Worm (Caenorhabditis elegans) whole organism, L2 larva: ENCODE results near the gene F33G12.6.

Experiments used
- aly-2 ChIP-seq: fragments of 150-350 bp; optimal IDR thresholded peaks from 2 replicates; lab custom pipeline; 2014; ENCODE audit warnings: missing biosample characterization, missing genetic modification characterization
- elt-3 ChIP-seq: sonication (generic microtip); optimal IDR thresholded peaks from 2 replicates; lab custom pipeline; 2017; ENCODE audit warnings: missing biosample characterization, missing genetic modification characterization
- lin-13 ChIP-seq: fragments of 150-350 bp; optimal IDR thresholded peaks from 2 replicates; lab custom pipeline; 2014; ENCODE audit warnings: missing biosample characterization, missing genetic modification reagents, missing genetic modification characterization
- mbf-1 ChIP-seq: sonication (generic microtip); optimal IDR thresholded peaks from 2 replicates; lab custom pipeline; 2017; ENCODE audit warnings: missing biosample characterization, missing genetic modification characterization
- nhr-129 ChIP-seq: fragments of 150-350 bp; optimal IDR thresholded peaks from 2 replicates; lab custom pipeline; 2014; ENCODE audit warnings: missing biosample characterization, missing genetic modification characterization
- skn-1 ChIP-seq: sonication (generic microtip); optimal IDR thresholded peaks from 2 replicates; lab custom pipeline; 2017; ENCODE audit warnings: missing biosample characterization, missing genetic modification characterization
- snpc-4 ChIP-seq: fragments of 150-350 bp; optimal IDR thresholded peaks from 2 replicates; lab custom pipeline; 2014; ENCODE audit warnings: missing biosample characterization, missing genetic modification characterization
- unc-55 ChIP-seq: fragments of 150-350 bp; sonication (generic microtip); optimal IDR thresholded peaks from 3 replicates; lab custom pipeline; 2014; ENCODE audit warnings: missing biosample characterization, missing genetic modification reagents, missing genetic modification characterization
- ztf-11 ChIP-seq: sonication (generic microtip); optimal IDR thresholded peaks from 2 replicates; lab custom pipeline; 2017; ENCODE audit warnings: missing biosample characterization, missing genetic modification characterization

DNA sequence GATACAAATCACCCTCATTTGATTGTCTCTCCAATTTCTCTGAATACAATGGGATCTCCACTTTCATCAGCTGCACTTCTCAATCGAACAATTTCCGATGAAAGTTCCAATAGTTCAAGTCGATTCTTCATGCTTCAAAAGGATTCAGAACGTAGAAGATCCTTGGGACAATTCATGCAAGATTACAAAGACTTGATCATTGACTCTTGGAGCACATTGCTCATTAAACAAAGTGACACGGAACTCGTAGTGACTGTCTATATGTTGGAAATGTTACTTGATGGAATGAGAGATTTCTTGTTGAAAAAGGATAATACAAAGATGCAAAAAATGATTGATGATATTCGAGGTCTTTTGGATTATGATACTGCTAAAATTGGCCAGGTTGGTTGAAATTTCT, 21.8 kb upstream of the F33G12.6 start:
- TF ChIP-seq nhr-129 (tag; lab: Kevin White, UChicago): no peak
- no peak for TF ChIP-seq unc-55 (GFP tag; lab: Kevin White, UChicago)
- no peak for TF ChIP-seq lin-13 (GFP tag; lab: Kevin White, UChicago)
- TF ChIP-seq ztf-11 (tag; lab: Kevin White, UChicago): no peak
- no peak for TF ChIP-seq aly-2 (tag; lab: Kevin White, UChicago)
- TF ChIP-seq skn-1 (tag; lab: Kevin White, UChicago): no peak
- TF ChIP-seq mbf-1: no peak
- TF ChIP-seq snpc-4 (tag; lab: Kevin White, UChicago): no peak
- no peak for TF ChIP-seq elt-3
